Fruit fly (Drosophila melanogaster): Measurements from ENCODE around the gene CG33644.
A peak's percentile ranks its signal among the peaks of the same experiment; 100 is the strongest.

DNA sequence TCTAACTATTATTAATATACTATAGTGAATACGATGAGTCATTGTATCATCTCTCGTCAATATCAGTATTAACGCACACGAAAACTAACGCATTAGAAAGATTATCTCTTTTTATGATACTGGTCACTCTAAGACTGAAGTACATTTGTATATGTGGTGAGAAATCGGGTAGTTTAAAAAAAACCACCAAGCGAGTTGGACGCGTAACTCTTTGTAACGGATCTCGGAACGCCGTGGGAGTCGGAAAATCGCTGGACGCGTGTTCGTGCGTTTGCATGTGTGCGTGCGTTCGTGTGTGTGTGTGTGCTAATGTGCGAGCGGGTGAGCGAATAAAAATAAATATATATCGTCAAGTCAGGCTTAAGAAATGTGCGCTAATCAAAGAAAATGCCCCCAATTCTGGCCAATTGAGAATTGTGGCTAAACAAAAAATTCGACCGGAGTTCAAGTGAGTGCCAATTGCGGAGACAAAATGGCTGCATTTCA is 18.1 kb downstream of the CG33644 start, which contains the start of gene kuz:
- TF ChIP-seq dsf (GFP tag; optimal IDR thresholded peaks at IDR 0.05; ENCODE audit: borderline replicate concordance) (no peak), sv (GFP tag; optimal IDR thresholded peaks at IDR 0.05) (no peak), Myc (optimal IDR thresholded peaks at IDR 0.05) (no peak), brk (GFP tag; optimal IDR thresholded peaks at IDR 0.05) (peak; percentile 40), woc (GFP tag; optimal IDR thresholded peaks at IDR 0.05) (peak; percentile 23), N (GFP tag; optimal IDR thresholded peaks at IDR 0.05) (no peak), h (GFP tag; optimal IDR thresholded peaks at IDR 0.05) (peak; percentile 65), Abd-B (GFP tag; optimal IDR thresholded peaks at IDR 0.05) (no peak), Sp1 (GFP tag; optimal IDR thresholded peaks at IDR 0.05) (peak; percentile 50), psq (GFP tag; optimal IDR thresholded peaks at IDR 0.05) (no peak), br (GFP tag; optimal IDR thresholded peaks at IDR 0.05) (peak; percentile 33), Vsx2 (GFP tag; optimal IDR thresholded peaks at IDR 0.05; ENCODE audit: partially characterized antibody) (peak; percentile 86), Dfd (GFP tag; optimal IDR thresholded peaks at IDR 0.05) (peak; percentile 72)

Measured in whole organism, wandering third instar larva.